Fruit fly (Drosophila melanogaster) whole organism, embryonic: ENCODE results near the gene Gr28a.
A peak's percentile ranks its signal among the peaks of the same experiment; 100 is the strongest.

Source experiments
- Bdp1 ChIP-seq: fragments of 200-800 bp; sonication (Bioruptor generic); optimal IDR thresholded peaks from 3 replicates; lab custom pipeline; 2016; ENCODE audit warnings: missing biosample characterization, missing genetic modification characterization
- Blimp-1 ChIP-seq: fragments of 200-800 bp; sonication (Bioruptor generic); optimal IDR thresholded peaks from 3 replicates; lab custom pipeline; 2018; ENCODE audit warnings: missing biosample characterization, missing genetic modification characterization, mild to moderate bottlenecking, moderate library complexity, missing genetic modification reagents
- CG10543 ChIP-seq: fragments of 200-800 bp; sonication (Bioruptor generic); optimal IDR thresholded peaks from 3 replicates; lab custom pipeline; 2017; ENCODE audit warnings: missing biosample characterization, mild to moderate bottlenecking, missing genetic modification characterization, moderate library complexity
- CG11456 ChIP-seq: fragments of 200-800 bp; sonication (Bioruptor generic); IDR thresholded peaks from 3 replicates; pipeline ENCODE4 v1.3.6; 2022; ENCODE audit warnings: missing biosample characterization, missing genetic modification characterization
- CG11504 ChIP-seq: fragments of 200-800 bp; sonication (Bioruptor generic); optimal IDR thresholded peaks from 3 replicates; lab custom pipeline; 2019; ENCODE audit warnings: missing biosample characterization, mild to moderate bottlenecking, missing genetic modification characterization, moderate library complexity
- CG12299 ChIP-seq: fragments of 200-800 bp; sonication (Bioruptor generic); optimal IDR thresholded peaks from 2 replicates; lab custom pipeline; 2018; ENCODE audit warnings: missing biosample characterization, mild to moderate bottlenecking, missing genetic modification characterization
- CG12391 ChIP-seq: fragments of 200-800 bp; sonication (Bioruptor generic); optimal IDR thresholded peaks from 3 replicates; lab custom pipeline; 2018; ENCODE audit warnings: missing biosample characterization, mild to moderate bottlenecking, missing genetic modification characterization, moderate library complexity
- CG13624 ChIP-seq: fragments of 200-800 bp; sonication (Bioruptor generic); optimal IDR thresholded peaks from 2 replicates; lab custom pipeline; 2016; ENCODE audit warnings: missing biosample characterization, missing genetic modification characterization
- CG13775 ChIP-seq: fragments of 200-800 bp; sonication (Bioruptor generic); optimal IDR thresholded peaks from 3 replicates; lab custom pipeline; 2017; ENCODE audit warnings: missing biosample characterization, mild to moderate bottlenecking, missing genetic modification characterization
- CG15479 ChIP-seq: fragments of 200-800 bp; sonication (Bioruptor generic); optimal IDR thresholded peaks from 3 replicates; lab custom pipeline; 2019; ENCODE audit warnings: missing biosample characterization, mild to moderate bottlenecking, missing genetic modification characterization, moderate library complexity
- CG1603 ChIP-seq: fragments of 200-800 bp; sonication (Bioruptor generic); optimal IDR thresholded peaks from 2 replicates; lab custom pipeline; 2019; ENCODE audit warnings: missing biosample characterization, mild to moderate bottlenecking, missing genetic modification characterization, moderate library complexity
- CG17328 ChIP-seq: fragments of 200-800 bp; sonication (Bioruptor generic); IDR thresholded peaks from 2 replicates; pipeline ENCODE4 v1.3.6; 2022; ENCODE audit warnings: missing biosample characterization, missing genetic modification characterization
- CG17359 ChIP-seq: fragments of 200-800 bp; sonication (Bioruptor generic); optimal IDR thresholded peaks from 3 replicates; lab custom pipeline; 2018; ENCODE audit warnings: missing biosample characterization, mild to moderate bottlenecking, missing genetic modification characterization, moderate library complexity
- CG1832 ChIP-seq: fragments of 200-800 bp; sonication (Bioruptor generic); optimal IDR thresholded peaks from 2 replicates; lab custom pipeline; 2017; ENCODE audit warnings: missing biosample characterization, mild to moderate bottlenecking, missing genetic modification characterization, inconsistent platforms
- CG2678 ChIP-seq: fragments of 200-800 bp; sonication (Bioruptor generic); optimal IDR thresholded peaks from 3 replicates; lab custom pipeline; 2019; ENCODE audit warnings: missing biosample characterization, mild to moderate bottlenecking, missing genetic modification characterization, moderate library complexity
- CG3065 ChIP-seq: fragments of 200-800 bp; sonication (Bioruptor generic); optimal IDR thresholded peaks from 2 replicates; lab custom pipeline; 2016; ENCODE audit warnings: missing biosample characterization, missing genetic modification characterization
- CG31441 ChIP-seq: fragments of 200-800 bp; sonication (Bioruptor generic); IDR thresholded peaks from 2 replicates; pipeline ENCODE4 v1.3.6; 2022; ENCODE audit warnings: missing biosample characterization, missing genetic modification characterization
- CG34376 ChIP-seq: fragments of 200-800 bp; sonication (Bioruptor generic); optimal IDR thresholded peaks from 2 replicates; lab custom pipeline; 2018; ENCODE audit warnings: missing biosample characterization, mild to moderate bottlenecking, missing genetic modification characterization
- CG34422 ChIP-seq: fragments of 200-800 bp; sonication (Bioruptor generic); IDR thresholded peaks from 3 replicates; pipeline ENCODE4 v1.3.6; 2022; ENCODE audit warnings: missing biosample characterization, missing genetic modification characterization
- CG3838 ChIP-seq: fragments of 200-800 bp; sonication (Bioruptor generic); optimal IDR thresholded peaks from 3 replicates; lab custom pipeline; 2016; ENCODE audit warnings: missing biosample characterization, missing genetic modification characterization
- CG43689 ChIP-seq: fragments of 200-800 bp; sonication (Bioruptor generic); IDR thresholded peaks from 2 replicates; pipeline ENCODE4 v1.3.6; 2022; ENCODE audit warnings: missing biosample characterization, missing genetic modification characterization
- CG4730 ChIP-seq: fragments of 200-800 bp; sonication (Bioruptor generic); IDR thresholded peaks from 2 replicates; pipeline ENCODE4 v1.3.6; 2022; ENCODE audit warnings: missing biosample characterization, missing genetic modification characterization
- CG8290 ChIP-seq, 3 experiments: fragments of 200-800 bp; sonication (Bioruptor generic); optimal IDR thresholded peaks; 2 replicates each; lab custom pipeline; 2016 to 2019; ENCODE audit warnings: missing biosample characterization in 3 of 3, missing genetic modification characterization in 3 of 3, mild to moderate bottlenecking in 2 of 3, moderate library complexity in 1 of 3
- CG9817 ChIP-seq: fragments of 200-800 bp; sonication (Bioruptor generic); optimal IDR thresholded peaks from 2 replicates; lab custom pipeline; 2018; ENCODE audit warnings: missing biosample characterization, mild to moderate bottlenecking, missing genetic modification characterization, moderate library complexity
- CkIIα-i1 ChIP-seq: fragments of 200-800 bp; sonication (Bioruptor generic); IDR thresholded peaks from 2 replicates; pipeline ENCODE4 v1.3.6; 2022; ENCODE audit warnings: missing biosample characterization, missing genetic modification characterization
- CoRest ChIP-seq: fragments of 200-800 bp; sonication (Bioruptor generic); optimal IDR thresholded peaks from 3 replicates; lab custom pipeline; 2018; ENCODE audit warnings: missing biosample characterization, mild to moderate bottlenecking, missing genetic modification characterization, moderate library complexity
- Deaf1 ChIP-seq: fragments of 200-800 bp; optimal IDR thresholded peaks from 3 replicates; lab custom pipeline; 2019; ENCODE audit warnings: missing biosample characterization, mild to moderate bottlenecking, missing genetic modification characterization, moderate library complexity
- Hr78 ChIP-seq, 2 experiments: fragments of 200-800 bp in 1 of 2; fragments of >200 bp in 1 of 2; sonication (Bioruptor generic) in 1 of 2; optimal IDR thresholded peaks; 2 replicates each; lab custom pipeline; 2017 to 2019; ENCODE audit warnings: missing biosample characterization in 2 of 2, missing genetic modification characterization in 2 of 2, mild to moderate bottlenecking in 1 of 2, moderate library complexity in 1 of 2
- Jarid2 ChIP-seq: fragments of 200-800 bp; sonication (Bioruptor generic); optimal IDR thresholded peaks from 3 replicates; lab custom pipeline; 2017; ENCODE audit warnings: mild to moderate bottlenecking, missing biosample characterization, missing genetic modification reagents, missing genetic modification characterization
- NK7.1 ChIP-seq: fragments of 200-800 bp; sonication (Bioruptor generic); optimal IDR thresholded peaks from 3 replicates; lab custom pipeline; 2016; ENCODE audit warnings: missing biosample characterization, missing genetic modification characterization
- Oli ChIP-seq: fragments of 200-800 bp; sonication (Bioruptor generic); optimal IDR thresholded peaks from 2 replicates; lab custom pipeline; 2018; ENCODE audit warnings: missing biosample characterization, mild to moderate bottlenecking, missing genetic modification characterization, moderate library complexity
- Six4 ChIP-seq: fragments of 200-800 bp; sonication (Bioruptor generic); optimal IDR thresholded peaks from 2 replicates; lab custom pipeline; 2016; ENCODE audit warnings: missing biosample characterization, missing genetic modification characterization
- Stat92E ChIP-seq, 3 experiments: fragments of >200 bp in 2 of 3; fragments of 200-800 bp in 1 of 3; sonication (Bioruptor generic) in 1 of 3; optimal IDR thresholded peaks; 2 replicates each; lab custom pipeline; 2017 to 2019; ENCODE audit warnings: missing biosample characterization in 3 of 3, missing genetic modification characterization in 3 of 3, mild to moderate bottlenecking in 1 of 3, moderate library complexity in 1 of 3
- ato ChIP-seq: fragments of 200-800 bp; sonication (Bioruptor generic); IDR thresholded peaks from 2 replicates; pipeline ENCODE4 v1.3.6; 2022; ENCODE audit warnings: missing biosample characterization, missing genetic modification characterization; ENCODE audit not compliant: partially characterized antibody
- az2 ChIP-seq: fragments of 200-800 bp; sonication (Bioruptor generic); optimal IDR thresholded peaks from 3 replicates; lab custom pipeline; 2016; ENCODE audit warnings: missing biosample characterization, missing genetic modification characterization
- bcd ChIP-seq: fragments of 200-800 bp; sonication (Bioruptor generic); optimal IDR thresholded peaks from 2 replicates; lab custom pipeline; 2017; ENCODE audit warnings: missing biosample characterization, mild to moderate bottlenecking, missing genetic modification characterization
- bowl ChIP-seq: fragments of 200-800 bp; sonication (Bioruptor generic); IDR thresholded peaks from 2 replicates; pipeline ENCODE4 v1.3.6; 2022; ENCODE audit warnings: missing biosample characterization, missing genetic modification characterization
- cwo ChIP-seq: fragments of 200-800 bp; sonication (Bioruptor generic); optimal IDR thresholded peaks from 3 replicates; lab custom pipeline; 2017; ENCODE audit warnings: missing biosample characterization, missing genetic modification characterization, mild to moderate bottlenecking, moderate library complexity, missing genetic modification reagents
- eve ChIP-seq, 2 experiments: fragments of >200 bp; optimal IDR thresholded peaks; 2 replicates each; lab custom pipeline; 2017; ENCODE audit warnings: missing biosample characterization in 2 of 2, missing genetic modification characterization in 2 of 2
- fd96Cb ChIP-seq: fragments of 200-800 bp; sonication (Bioruptor generic); optimal IDR thresholded peaks from 2 replicates; lab custom pipeline; 2018; ENCODE audit warnings: missing biosample characterization, mild to moderate bottlenecking, missing genetic modification characterization, moderate library complexity
- gsb-n ChIP-seq: fragments of 200-800 bp; sonication (Bioruptor generic); optimal IDR thresholded peaks from 3 replicates; lab custom pipeline; 2018; ENCODE audit warnings: missing biosample characterization, mild to moderate bottlenecking, missing genetic modification characterization
- hb ChIP-seq: fragments of 200-800 bp; sonication (Bioruptor generic); IDR thresholded peaks from 3 replicates; pipeline ENCODE4 v1.3.6; 2022; ENCODE audit warnings: missing biosample characterization, missing genetic modification characterization; ENCODE audit not compliant: partially characterized antibody
- org-1 ChIP-seq: fragments of 200-800 bp; sonication (Bioruptor generic); optimal IDR thresholded peaks from 2 replicates; lab custom pipeline; 2017; ENCODE audit warnings: missing biosample characterization, missing genetic modification characterization
- ranshi ChIP-seq: fragments of 200-800 bp; sonication (Bioruptor generic); IDR thresholded peaks from 2 replicates; pipeline ENCODE4 v1.3.6; 2022; ENCODE audit warnings: missing biosample characterization, missing genetic modification characterization
- sisA ChIP-seq: fragments of 200-800 bp; sonication (Bioruptor generic); IDR thresholded peaks from 2 replicates; pipeline ENCODE4 v1.3.6; 2022; ENCODE audit warnings: missing biosample characterization, missing genetic modification characterization
- slou ChIP-seq: fragments of 200-800 bp; sonication (Bioruptor generic); optimal IDR thresholded peaks from 3 replicates; lab custom pipeline; 2016; ENCODE audit warnings: missing biosample characterization, missing genetic modification characterization
- tgo ChIP-seq: fragments of 200-800 bp; sonication (Bioruptor generic); IDR thresholded peaks from 3 replicates; pipeline ENCODE4 v1.3.6; 2022; ENCODE audit warnings: missing biosample characterization, missing genetic modification characterization
- yki ChIP-seq: fragments of >200 bp; optimal IDR thresholded peaks from 3 replicates; lab custom pipeline; 2018

The Gr28a gene

DNA sequence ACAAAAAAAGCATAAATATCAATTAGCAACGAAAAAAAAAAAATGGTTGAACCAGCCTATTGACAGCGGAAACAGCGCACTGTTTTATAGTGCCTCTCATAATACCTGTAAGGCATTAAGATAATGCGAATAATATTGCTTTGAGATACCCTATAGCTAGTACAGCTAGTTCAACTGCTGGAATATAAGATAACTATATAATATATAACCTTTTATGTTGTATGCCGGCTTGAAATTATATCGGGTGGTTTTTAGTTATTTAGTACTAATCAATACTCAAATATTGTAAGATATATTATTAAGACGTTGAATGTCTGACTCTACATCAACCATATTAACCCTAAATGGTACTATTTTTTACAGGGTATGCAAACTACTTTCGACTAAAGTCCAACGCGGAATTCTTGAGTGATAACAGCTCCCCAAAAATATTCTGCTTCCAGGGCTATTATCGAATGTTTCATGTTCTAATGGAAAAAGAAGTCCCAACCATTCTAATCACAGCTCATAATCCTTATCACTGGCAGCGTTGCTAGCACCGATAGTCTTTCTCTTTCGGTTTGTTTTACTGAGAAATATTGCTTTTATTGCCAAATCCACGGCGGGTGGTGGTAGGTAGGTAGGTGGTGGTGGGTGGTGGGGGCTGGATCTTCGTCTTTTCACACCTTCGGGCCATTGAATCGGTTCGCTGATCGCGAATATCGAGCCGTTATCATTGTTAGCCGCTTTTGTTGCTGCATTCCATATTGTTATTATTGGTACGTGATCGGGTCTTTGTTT lies 19.9 kb downstream of the Gr28a start (continued):
- TF ChIP-seq CG8290 (GFP tag; optimal IDR thresholded peaks at IDR 0.05; lab: Kevin White, UChicago), result no peak
- TF ChIP-seq CG8290 (tag; optimal IDR thresholded peaks at IDR 0.05; lab: Kevin White, UChicago), result peak in 1 of 2 experiments; percentile 88
- TF ChIP-seq CG3838 (GFP tag; lab: Kevin White, UChicago), result peak; percentile 8
- TF ChIP-seq CG43689, result 0 out of 2 replicates have a peak, but pooled peaks have one; percentile 24
- peak; percentile 30 for TF ChIP-seq NK7.1
- no peak for TF ChIP-seq hb (GFP tag; lab: Robert Waterston, UW)
- no peak for TF ChIP-seq az2
- TF ChIP-seq CG34422 (GFP tag; lab: Robert Waterston, UW), result peak; percentile 50; the same call in 1 of the 3 replicates
- peak in 1 of 2 experiments; percentile 56 for TF ChIP-seq eve (GFP tag; optimal IDR thresholded peaks at IDR 0.05; lab: Kevin White, UChicago)
- peak; percentile 85 for TF ChIP-seq CG2678 (tag; lab: Kevin White, UChicago)
- TF ChIP-seq CoRest (tag; lab: Kevin White, UChicago), result peak; percentile 84
- peak; percentile 52 for TF ChIP-seq CG31441 (GFP tag; lab: Robert Waterston, UW)
- TF ChIP-seq CG12391 (tag; lab: Kevin White, UChicago), result peak; percentile 85
- TF ChIP-seq CG13624 (GFP tag; lab: Kevin White, UChicago), result peak; percentile 62
- peak; percentile 57 for TF ChIP-seq bcd (GFP tag; lab: Kevin White, UChicago)
- peak; percentile 90 for TF ChIP-seq CG11504 (tag; lab: Kevin White, UChicago)
- no peak for TF ChIP-seq CkIIα-i1 (GFP tag; lab: Robert Waterston, UW)
- TF ChIP-seq bowl, result peak; percentile 73
- peak; percentile 59 for TF ChIP-seq CG10543
- TF ChIP-seq yki, result no peak
- TF ChIP-seq CG1832, result no peak
- TF ChIP-seq Hr78 (GFP tag; optimal IDR thresholded peaks at IDR 0.05; lab: Kevin White, UChicago), result peak in 1 of 2 experiments; percentile 60
- peak; percentile 7 for TF ChIP-seq Jarid2 (GFP tag; lab: Kevin White, UChicago)
- peak; percentile 2 for TF ChIP-seq gsb-n (tag; lab: Kevin White, UChicago)
- no peak for TF ChIP-seq CG3065 (GFP tag; lab: Kevin White, UChicago)
- peak; percentile 77 for TF ChIP-seq Oli (tag; lab: Kevin White, UChicago)
- peak; percentile 69 for TF ChIP-seq cwo
- no peak for TF ChIP-seq ato
- TF ChIP-seq slou (GFP tag; lab: Kevin White, UChicago), result no peak
- no peak for TF ChIP-seq Six4 (GFP tag; lab: Kevin White, UChicago)
- peak; percentile 41 for TF ChIP-seq Blimp-1 (GFP tag; lab: Kevin White, UChicago)
- TF ChIP-seq CG13775, result peak; percentile 68
- TF ChIP-seq CG17328 (GFP tag; lab: Robert Waterston, UW), result peak; percentile 63
- peak; percentile 63 for TF ChIP-seq fd96Cb
- no peak for TF ChIP-seq Stat92E (GFP tag; optimal IDR thresholded peaks at IDR 0.05; lab: Kevin White, UChicago)
- TF ChIP-seq sisA (GFP tag; lab: Robert Waterston, UW), result peak; percentile 74
- TF ChIP-seq org-1, result peak; percentile 57
- peak; percentile 46 for TF ChIP-seq CG17359 (tag; lab: Kevin White, UChicago)
- TF ChIP-seq Deaf1 (tag; lab: Kevin White, UChicago), result peak; percentile 88
- TF ChIP-seq CG15479 (GFP tag; lab: Kevin White, UChicago), result no peak
- TF ChIP-seq CG12299 (tag; lab: Kevin White, UChicago), result peak; percentile 85
- TF ChIP-seq ranshi (GFP tag; lab: Robert Waterston, UW), result peak; percentile 85
- TF ChIP-seq Bdp1, result no peak
- TF ChIP-seq CG9817, result peak; percentile 84
- TF ChIP-seq CG11456, result peak; percentile 90
- TF ChIP-seq tgo (GFP tag; lab: Robert Waterston, UW), result peak; percentile 89
- peak; percentile 37 for TF ChIP-seq CG34376 (GFP tag; lab: Kevin White, UChicago)
- peak; percentile 49 for TF ChIP-seq CG1603
- TF ChIP-seq CG4730 (GFP tag; lab: Robert Waterston, UW), result peak; percentile 30; the same call in 1 of the 2 replicates
